Fruit fly (Drosophila melanogaster) whole organism, pupa: ENCODE data around the gene SLC22A.

Experiments
- CG10348 ChIP-seq: fragments of 200-800 bp; sonication (Bioruptor generic); IDR thresholded peaks from 2 replicates; pipeline ENCODE4 v1.3.6; 2022; ENCODE audit warnings: missing biosample characterization, missing genetic modification characterization
- CG14655 ChIP-seq: fragments of 200-800 bp; sonication (Bioruptor generic); optimal IDR thresholded peaks from 3 replicates; lab custom pipeline; 2017; ENCODE audit warnings: mild to moderate bottlenecking, missing biosample characterization, missing genetic modification reagents, missing genetic modification characterization
- CG17806 ChIP-seq: fragments of 200-800 bp; sonication (Bioruptor generic); optimal IDR thresholded peaks from 2 replicates; lab custom pipeline; 2018; ENCODE audit warnings: missing biosample characterization, mild to moderate bottlenecking, missing genetic modification characterization, moderate library complexity
- CG32121 ChIP-seq: fragments of 200-800 bp; sonication (Bioruptor generic); IDR thresholded peaks from 2 replicates; pipeline ENCODE4 v1.3.6; 2022; ENCODE audit warnings: missing biosample characterization, missing genetic modification characterization
- D1 ChIP-seq: fragments of 200-800 bp; sonication (Bioruptor generic); optimal IDR thresholded peaks from 2 replicates; lab custom pipeline; 2018; ENCODE audit warnings: missing biosample characterization, mild to moderate bottlenecking, missing genetic modification characterization, moderate library complexity
- EcR ChIP-seq: fragments of 200-800 bp; sonication (Bioruptor generic); optimal IDR thresholded peaks from 3 replicates; lab custom pipeline; 2019; ENCODE audit warnings: missing biosample characterization, missing genetic modification characterization, mild to moderate bottlenecking, moderate library complexity, missing genetic modification reagents
- Ets98B ChIP-seq: fragments of 200-800 bp; sonication (Bioruptor generic); IDR thresholded peaks from 2 replicates; pipeline ENCODE4 v1.3.6; 2022; ENCODE audit warnings: missing biosample characterization, missing genetic modification characterization
- Pif1B ChIP-seq: fragments of 200-800 bp; sonication (Bioruptor generic); optimal IDR thresholded peaks from 3 replicates; lab custom pipeline; 2016; ENCODE audit warnings: missing biosample characterization, missing genetic modification characterization
- Snoo ChIP-seq: fragments of 200-800 bp; sonication (Bioruptor generic); optimal IDR thresholded peaks from 3 replicates; lab custom pipeline; 2017; ENCODE audit warnings: missing biosample characterization, mild to moderate bottlenecking, missing genetic modification characterization, inconsistent platforms
- fd96Ca ChIP-seq: fragments of 200-800 bp; sonication (Bioruptor generic); IDR thresholded peaks from 3 replicates; pipeline ENCODE4 v1.3.6; 2022; ENCODE audit warnings: missing biosample characterization, missing genetic modification characterization
- rn ChIP-seq: fragments of 200-800 bp; sonication (Bioruptor generic); IDR thresholded peaks from 2 replicates; pipeline ENCODE4 v1.3.6; 2022; ENCODE audit warnings: missing biosample characterization, missing genetic modification characterization

DNA sequence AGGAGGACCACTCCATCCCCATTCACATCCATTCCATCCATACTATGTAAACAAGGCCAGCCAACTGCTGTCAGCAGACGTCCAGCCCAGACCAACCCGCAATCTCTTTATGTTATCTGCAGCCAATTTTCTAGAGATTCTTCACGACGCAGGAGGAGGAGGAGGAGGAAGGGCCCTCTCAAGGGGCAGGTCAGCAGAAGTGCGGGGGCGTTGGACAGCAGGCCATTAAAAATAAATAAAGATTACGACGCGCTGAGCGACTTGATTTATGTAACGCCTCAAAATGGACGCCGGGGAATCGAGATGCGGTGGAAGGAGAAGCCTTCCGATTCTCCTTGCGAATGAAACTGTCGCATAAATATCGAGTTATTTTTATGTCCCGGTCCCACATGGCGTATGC, 45.3 kb downstream of the SLC22A start:
- TF ChIP-seq rn (GFP tag; lab: Robert Waterston, UW) (no peak), Pif1B (no peak), fd96Ca (GFP tag; lab: Robert Waterston, UW) (no peak), Ets98B (GFP tag; lab: Robert Waterston, UW) (no peak), EcR (GFP tag; lab: Kevin White, UChicago) (no peak), D1 (no peak), CG17806 (tag; lab: Kevin White, UChicago) (no peak), Snoo (no peak), CG32121 (GFP tag; lab: Robert Waterston, UW) (no peak), CG10348 (GFP tag; lab: Robert Waterston, UW) (no peak), CG14655 (GFP tag; lab: Kevin White, UChicago) (no peak)
